Worm (Caenorhabditis elegans): ENCODE data around the gene oac-41.

The oac-41 gene

DNA sequence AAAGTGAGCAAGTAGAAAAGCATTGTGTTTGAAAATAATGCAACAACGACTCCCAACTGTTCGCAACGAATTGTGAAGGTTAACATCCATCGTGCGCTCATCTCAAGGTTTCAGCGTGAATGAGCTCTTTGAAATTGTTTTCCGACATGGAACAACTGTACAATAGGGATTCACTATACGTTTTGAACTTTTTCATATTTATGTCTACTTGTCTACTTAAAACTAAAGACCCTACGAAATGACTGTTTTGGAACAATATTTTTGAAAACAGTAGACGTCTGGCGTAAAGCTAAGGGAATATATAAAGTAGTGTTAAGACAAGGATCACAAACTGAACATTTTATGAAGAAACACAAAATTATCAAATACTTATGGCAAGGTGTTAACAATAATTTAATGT, 38.4 kb downstream of the oac-41 start, which contains the start of gene str-86:
Gene str-86, minus strand, starts transcription at position 101 of the 400 bp plus-strand sequence.
- TF ChIP-seq alr-1 (tag; optimal IDR thresholded peaks at IDR 0.05) (no peak), lin-39 (tag; optimal IDR thresholded peaks at IDR 0.05) (no peak), Y55F3AM.14 (GFP tag; optimal IDR thresholded peaks at IDR 0.05) (no peak), unc-62 (GFP tag; optimal IDR thresholded peaks at IDR 0.05) (no peak), R02D3.7 (tag; optimal IDR thresholded peaks at IDR 0.05) (no peak), fos-1 (tag; optimal IDR thresholded peaks at IDR 0.05) (no peak), lsy-2 (tag; optimal IDR thresholded peaks at IDR 0.05) (no peak), unc-39 (tag; optimal IDR thresholded peaks at IDR 0.05) (no peak), nhr-237 (tag; optimal IDR thresholded peaks at IDR 0.05) (no peak), nhr-10 (tag; optimal IDR thresholded peaks at IDR 0.05) (no peak), dmd-4 (tag; optimal IDR thresholded peaks at IDR 0.05) (no peak)

DNA sequence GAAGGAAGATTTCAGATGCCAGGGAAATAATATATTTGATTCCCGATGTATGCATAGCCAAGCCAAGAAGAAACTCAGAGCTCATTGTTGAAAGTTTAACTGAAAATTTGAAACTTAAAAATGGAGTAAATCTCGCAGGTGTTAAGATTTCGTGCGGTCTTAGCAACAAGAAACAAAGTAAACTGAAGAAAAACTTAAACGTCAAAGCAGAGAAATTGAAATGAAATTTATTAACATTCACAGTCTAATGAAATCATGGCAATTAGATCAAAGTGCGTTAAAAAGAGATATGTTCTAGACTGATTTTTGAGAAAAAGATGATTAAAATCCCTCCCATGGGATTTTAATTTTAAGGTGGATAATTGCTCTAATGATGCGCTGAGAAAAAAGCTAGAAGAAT, 41.1 kb downstream of the oac-41 start, which contains the start of gene str-84:
Gene str-84, minus strand, starts transcription at position 101 of the 400 bp plus-strand sequence.
- TF ChIP-seq C34F6.9 (tag; optimal IDR thresholded peaks at IDR 0.05): no peak
- no peak for TF ChIP-seq nhr-11 (tag; optimal IDR thresholded peaks at IDR 0.05)
- TF ChIP-seq zag-1 (tag; optimal IDR thresholded peaks at IDR 0.05): no peak
- TF ChIP-seq ceh-16 (tag; optimal IDR thresholded peaks at IDR 0.05): no peak
- no peak for TF ChIP-seq ZK546.5 (tag; optimal IDR thresholded peaks at IDR 0.05)
- TF ChIP-seq nhr-6 (tag; optimal IDR thresholded peaks at IDR 0.05): no peak
- no peak for TF ChIP-seq gmeb-1 (tag; optimal IDR thresholded peaks at IDR 0.05)
- TF ChIP-seq fos-1 (tag; optimal IDR thresholded peaks at IDR 0.05): no peak
- no peak for TF ChIP-seq ztf-4 (tag; optimal IDR thresholded peaks at IDR 0.05)
- TF ChIP-seq unc-62 (GFP tag; optimal IDR thresholded peaks at IDR 0.05): no peak

ce11 chrV:8977895-8978294, 44.1 kb downstream of the oac-41 start:
- no peak for TF ChIP-seq ztf-4 (tag; optimal IDR thresholded peaks at IDR 0.05)
- no peak for TF ChIP-seq ZK546.5 (tag; optimal IDR thresholded peaks at IDR 0.05)
- TF ChIP-seq nhr-10 (tag; optimal IDR thresholded peaks at IDR 0.05): no peak
- TF ChIP-seq C34F6.9 (tag; optimal IDR thresholded peaks at IDR 0.05): no peak
- TF ChIP-seq lin-13 (GFP tag; optimal IDR thresholded peaks at IDR 0.05): no peak
- no peak for TF ChIP-seq blmp-1 (tag; optimal IDR thresholded peaks at IDR 0.05; ENCODE audit: insufficient read depth)
- no peak for TF ChIP-seq nhr-77 (tag; optimal IDR thresholded peaks at IDR 0.05)
- TF ChIP-seq R02D3.7 (tag; optimal IDR thresholded peaks at IDR 0.05): no peak
- TF ChIP-seq nhr-25 (tag; optimal IDR thresholded peaks at IDR 0.05): no peak
- no peak for TF ChIP-seq lin-39 (tag; optimal IDR thresholded peaks at IDR 0.05)
- TF ChIP-seq dmd-4 (tag; optimal IDR thresholded peaks at IDR 0.05): no peak
- TF ChIP-seq fos-1 (tag; optimal IDR thresholded peaks at IDR 0.05): no peak
- no peak for TF ChIP-seq alr-1 (tag; optimal IDR thresholded peaks at IDR 0.05)
- TF ChIP-seq ceh-82 (tag; optimal IDR thresholded peaks at IDR 0.05): no peak
- TF ChIP-seq unc-62 (GFP tag; optimal IDR thresholded peaks at IDR 0.05): no peak
- TF ChIP-seq gmeb-1 (tag; optimal IDR thresholded peaks at IDR 0.05): no peak
- no peak for TF ChIP-seq sma-9 (GFP tag; optimal IDR thresholded peaks at IDR 0.05)
- TF ChIP-seq sma-9 (tag; optimal IDR thresholded peaks at IDR 0.05): no peak

DNA sequence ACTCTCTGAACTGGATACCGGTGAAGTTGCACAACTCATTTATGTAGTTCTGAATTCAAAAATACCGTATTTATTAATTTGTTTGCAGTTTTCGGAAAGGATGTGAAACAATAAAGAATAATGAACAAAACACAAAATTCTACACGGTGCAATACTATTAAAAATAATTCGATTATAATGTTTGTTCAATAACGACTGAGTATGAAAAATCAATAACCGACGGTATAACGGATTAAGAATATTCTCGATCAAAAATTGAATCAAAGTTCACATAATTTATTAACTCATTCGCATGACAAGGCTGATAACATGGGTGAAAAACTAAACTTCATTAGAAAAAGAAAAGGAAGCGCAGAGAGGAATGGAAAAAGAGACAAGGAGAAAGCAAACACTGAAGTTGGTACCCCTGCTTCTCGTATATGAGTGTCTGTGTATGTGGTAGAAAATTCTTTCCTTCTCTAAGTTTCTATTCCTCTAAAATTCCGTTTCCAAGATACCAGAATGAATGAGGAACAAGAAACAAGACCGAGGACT, 47.0 kb downstream of the oac-41 start, which contains the start of gene nhr-143:
Gene nhr-143, minus strand, starts transcription at position 51 of the 534 bp plus-strand sequence.
- TF ChIP-seq crh-2 (tag; optimal IDR thresholded peaks at IDR 0.05) (peak; percentile 27), ceh-16 (tag; optimal IDR thresholded peaks at IDR 0.05) (no peak), fos-1 (tag; optimal IDR thresholded peaks at IDR 0.05) (peak; percentile 78)

DNA sequence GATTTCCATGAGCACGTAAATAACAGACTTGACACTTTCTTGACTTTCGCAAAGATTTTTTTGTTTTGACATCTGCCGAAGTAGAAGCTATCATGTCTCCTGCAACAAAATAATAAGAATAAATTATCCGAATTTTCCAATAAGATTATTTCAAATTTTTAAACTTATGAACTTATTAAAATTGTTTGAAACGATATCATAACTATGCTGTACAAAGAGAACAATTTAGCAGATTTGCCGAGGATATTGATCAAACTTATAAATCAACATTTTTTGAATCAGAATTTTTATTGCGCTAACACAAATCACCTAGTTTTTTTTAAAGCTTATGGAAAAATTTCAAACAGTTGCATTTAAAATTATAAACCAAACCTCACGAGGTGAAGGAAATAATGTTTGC, 49.7 kb downstream of the oac-41 start, which contains the start of gene nhr-195:
Gene nhr-195, minus strand, starts transcription at position 101 of the 400 bp plus-strand sequence.
- TF ChIP-seq nhr-12 (tag; optimal IDR thresholded peaks at IDR 0.05) (no peak), fos-1 (tag; optimal IDR thresholded peaks at IDR 0.05) (no peak), ztf-4 (tag; optimal IDR thresholded peaks at IDR 0.05) (no peak), ztf-1 (GFP tag; conservative IDR thresholded peaks at IDR 0.05) (no peak), crh-2 (tag; optimal IDR thresholded peaks at IDR 0.05) (no peak), C34F6.9 (tag; optimal IDR thresholded peaks at IDR 0.05) (no peak), aly-2 (tag; optimal IDR thresholded peaks at IDR 0.05) (no peak)
